Worm (Caenorhabditis elegans) whole organism, early embryonic: ENCODE measurements around the gene svh-11.
"Not testable (repeated sequence)": the region's sequence is repeated elsewhere in the genome, so short reads cannot be mapped to it uniquely, and the experiment has no call there.

Experiments used
- B0310.2 ChIP-seq: sonication (generic microtip); optimal IDR thresholded peaks from 2 replicates; lab custom pipeline; 2016; ENCODE audit warnings: mild to moderate bottlenecking, missing genetic modification characterization, missing compliant biosample characterization
- F13C5.2 ChIP-seq: sonication (generic microtip); optimal IDR thresholded peaks from 2 replicates; lab custom pipeline; 2017; ENCODE audit warnings: mild to moderate bottlenecking, missing genetic modification characterization, inconsistent platforms, missing compliant biosample characterization
- aly-1 ChIP-seq: sonication (generic microtip); optimal IDR thresholded peaks from 2 replicates; lab custom pipeline; 2016; ENCODE audit warnings: missing genetic modification characterization, missing compliant biosample characterization
- ama-1 ChIP-seq: fragments of 150-350 bp; optimal IDR thresholded peaks from 2 replicates; lab custom pipeline; 2014
- ceh-13 ChIP-seq: fragments of 200-800 bp; sonication (Bioruptor generic); optimal IDR thresholded peaks from 2 replicates; lab custom pipeline; 2018; ENCODE audit warnings: mild to moderate bottlenecking, missing genetic modification characterization, missing compliant biosample characterization
- ceh-36 ChIP-seq: sonication (generic microtip); optimal IDR thresholded peaks from 2 replicates; lab custom pipeline; 2016; ENCODE audit warnings: missing genetic modification characterization, inconsistent platforms, missing compliant biosample characterization
- ets-7 ChIP-seq: sonication (generic microtip); optimal IDR thresholded peaks from 2 replicates; lab custom pipeline; 2016; ENCODE audit warnings: missing genotype, missing genetic modification characterization, missing compliant biosample characterization
- flt-1 ChIP-seq: fragments of 200-800 bp; sonication (Bioruptor generic); IDR thresholded peaks from 2 replicates; pipeline ENCODE4 v1.3.6; 2022; ENCODE audit warnings: missing genetic modification characterization, missing compliant biosample characterization
- hmbx-1 ChIP-seq: sonication (generic microtip); optimal IDR thresholded peaks from 2 replicates; lab custom pipeline; 2016; ENCODE audit warnings: mild to moderate bottlenecking, missing genetic modification characterization, missing compliant biosample characterization
- hmg-4 ChIP-seq: fragments of 200-800 bp; sonication (Bioruptor generic); optimal IDR thresholded peaks from 2 replicates; lab custom pipeline; 2018; ENCODE audit warnings: mild to moderate bottlenecking, missing genetic modification characterization, missing compliant biosample characterization
- hnd-1 ChIP-seq: sonication (generic microtip); optimal IDR thresholded peaks from 2 replicates; lab custom pipeline; 2016; ENCODE audit warnings: missing genetic modification characterization, missing compliant biosample characterization
- pes-1 ChIP-seq: fragments of 200-800 bp; sonication (Bioruptor generic); IDR thresholded peaks from 2 replicates; pipeline ENCODE4 v1.3.6; 2022; ENCODE audit warnings: missing genetic modification reagents, missing genetic modification characterization, missing compliant biosample characterization
- scrt-1 ChIP-seq: fragments of 200-800 bp; sonication (Bioruptor generic); IDR thresholded peaks from 2 replicates; pipeline ENCODE4 v1.3.6; 2022; ENCODE audit warnings: missing genetic modification characterization, missing compliant biosample characterization
- sea-1 ChIP-seq: fragments of 200-800 bp; sonication (Bioruptor generic); conservative IDR thresholded peaks from 2 replicates; pipeline ENCODE4 v1.3.6; 2022; ENCODE audit warnings: missing genetic modification characterization, missing compliant biosample characterization
- tbx-11 ChIP-seq: fragments of 200-800 bp; sonication (Bioruptor generic); IDR thresholded peaks from 2 replicates; pipeline ENCODE4 v1.3.6; 2022; ENCODE audit warnings: missing genetic modification characterization, missing compliant biosample characterization
- tbx-37 ChIP-seq: fragments of 200-800 bp; sonication (Bioruptor generic); conservative IDR thresholded peaks from 2 replicates; pipeline ENCODE4 v1.3.6; 2022; ENCODE audit warnings: missing genetic modification reagents, missing genetic modification characterization, missing compliant biosample characterization
- tra-4 ChIP-seq: sonication (generic microtip); optimal IDR thresholded peaks from 2 replicates; lab custom pipeline; 2017; ENCODE audit warnings: missing genetic modification characterization, missing compliant biosample characterization

The svh-11 gene

ce11 chrV:2249310-2249709 lies 42.4 kb downstream of the svh-11 start, which contains the start of gene cyp-33C6:
Gene cyp-33C6, minus strand, starts transcription at chrV:2249410.
- TF ChIP-seq tbx-11 (no peak), scrt-1 (GFP tag; lab: Robert Waterston, UW) (no peak), F13C5.2 (no peak), ceh-13 (GFP tag; lab: Kevin White, UChicago) (no peak), hmg-4 (no peak), tbx-37 (GFP tag; lab: Robert Waterston, UW) (no peak), pes-1 (GFP tag; lab: Robert Waterston, UW) (no peak), aly-1 (tag; lab: Kevin White, UChicago) (no peak), ceh-36 (tag; lab: Kevin White, UChicago) (no peak), hmbx-1 (tag; lab: Kevin White, UChicago) (no peak), flt-1 (no peak), sea-1 (GFP tag; lab: Robert Waterston, UW) (no peak), ets-7 (no peak)

ce11 chrV:2250126-2250590 lies 43.3 kb downstream of the svh-11 start, which contains the start of gene cyp-33C7:
Gene cyp-33C7, plus strand, starts transcription at chrV:2250540.
- TF ChIP-seq hnd-1 (tag; lab: Kevin White, UChicago): no peak
- no peak for TF ChIP-seq ama-1 (lab: Kevin White, UChicago)
- no peak for TF ChIP-seq flt-1
- TF ChIP-seq B0310.2 (tag; lab: Kevin White, UChicago): no peak
- TF ChIP-seq scrt-1 (GFP tag; lab: Robert Waterston, UW): no peak

ce11 chrV:2251774-2252173 lies 44.9 kb downstream of the svh-11 start:
- TF ChIP-seq scrt-1 (GFP tag; lab: Robert Waterston, UW): no peak
- no peak for TF ChIP-seq hnd-1 (tag; lab: Kevin White, UChicago)
- no peak for TF ChIP-seq tbx-37 (GFP tag; lab: Robert Waterston, UW)
- no peak for TF ChIP-seq ets-7
- no peak for TF ChIP-seq tbx-11
- TF ChIP-seq hmg-4: no peak
- no peak for TF ChIP-seq aly-1 (tag; lab: Kevin White, UChicago)
- no peak for TF ChIP-seq tra-4 (tag; lab: Kevin White, UChicago)
- TF ChIP-seq flt-1: no peak
- no peak for TF ChIP-seq F13C5.2
- TF ChIP-seq ceh-36 (tag; lab: Kevin White, UChicago): no peak

- no peak for TF ChIP-seq F13C5.2
- TF ChIP-seq scrt-1 (GFP tag; lab: Robert Waterston, UW): no peak
- TF ChIP-seq ceh-13 (GFP tag; lab: Kevin White, UChicago): no peak
These were observed 47.7 kb downstream of the svh-11 start, which contains the start of gene str-253 for ce11 chrV:2254553-2255124. Gene str-253, minus strand, starts transcription at chrV:2254603.

- TF ChIP-seq sea-1 (GFP tag; lab: Robert Waterston, UW); scrt-1 (GFP tag; lab: Robert Waterston, UW); hnd-1 (tag; lab: Kevin White, UChicago): not testable (repeated sequence)
These were observed 48.3 kb downstream of the svh-11 start, which contains the start of gene F41B5.1 for ce11 chrV:2255191-2255590. Gene F41B5.1, plus strand, starts transcription at chrV:2255533.

- TF ChIP-seq B0310.2 (tag; lab: Kevin White, UChicago) (no peak), scrt-1 (GFP tag; lab: Robert Waterston, UW) (no peak), hmg-4 (no peak), hmbx-1 (tag; lab: Kevin White, UChicago) (no peak), ceh-36 (tag; lab: Kevin White, UChicago) (no peak)
These were observed 52.8 kb downstream of the svh-11 start, which contains the start of gene nhr-182 for ce11 chrV:2259750-2260149. Gene nhr-182, minus strand, starts transcription at chrV:2259927.
